Worm (Caenorhabditis elegans) whole organism, late embryonic: ENCODE data around the gene C25F9.5.

Experiments used
- C08G9.2 ChIP-seq: sonication (generic microtip); optimal IDR thresholded peaks from 2 replicates; lab custom pipeline; 2016; ENCODE audit warnings: mild to moderate bottlenecking, missing genetic modification characterization, moderate library complexity, missing compliant biosample characterization
- C38D4.7 ChIP-seq: fragments of 200-800 bp; sonication (Bioruptor generic); optimal IDR thresholded peaks from 2 replicates; lab custom pipeline; 2018; ENCODE audit warnings: mild to moderate bottlenecking, missing genetic modification characterization, moderate library complexity, missing compliant biosample characterization
- F13H6.1 ChIP-seq: sonication (generic microtip); optimal IDR thresholded peaks from 2 replicates; lab custom pipeline; 2016; ENCODE audit warnings: missing genetic modification characterization, missing compliant biosample characterization
- K02D7.2 ChIP-seq: sonication (generic microtip); optimal IDR thresholded peaks from 2 replicates; lab custom pipeline; 2017; ENCODE audit warnings: mild to moderate bottlenecking, missing genetic modification characterization, missing compliant biosample characterization
- Y22D7AL.16 ChIP-seq: sonication (generic microtip); optimal IDR thresholded peaks from 2 replicates; lab custom pipeline; 2016; ENCODE audit warnings: missing genetic modification characterization, missing compliant biosample characterization
- ahr-1 ChIP-seq: sonication (generic microtip); optimal IDR thresholded peaks from 2 replicates; lab custom pipeline; 2016; ENCODE audit warnings: missing genetic modification characterization, missing compliant biosample characterization
- ceh-2 ChIP-seq: sonication (generic microtip); optimal IDR thresholded peaks from 2 replicates; lab custom pipeline; 2016; ENCODE audit warnings: missing genotype, missing genetic modification characterization, missing compliant biosample characterization
- ceh-24 ChIP-seq: sonication (generic microtip); optimal IDR thresholded peaks from 2 replicates; lab custom pipeline; 2016; ENCODE audit warnings: mild to moderate bottlenecking, missing genetic modification characterization, missing compliant biosample characterization
- ceh-31 ChIP-seq: sonication (generic microtip); optimal IDR thresholded peaks from 2 replicates; lab custom pipeline; 2016; ENCODE audit warnings: missing genetic modification characterization, missing compliant biosample characterization
- ceh-34 ChIP-seq: sonication (generic microtip); optimal IDR thresholded peaks from 2 replicates; lab custom pipeline; 2016; ENCODE audit warnings: mild to moderate bottlenecking, missing genetic modification characterization, missing compliant biosample characterization
- ceh-48 ChIP-seq: sonication (generic microtip); optimal IDR thresholded peaks from 2 replicates; lab custom pipeline; 2016; ENCODE audit warnings: missing genetic modification characterization, inconsistent platforms, missing compliant biosample characterization
- ceh-9 ChIP-seq: sonication (generic microtip); optimal IDR thresholded peaks from 2 replicates; lab custom pipeline; 2016; ENCODE audit warnings: mild to moderate bottlenecking, missing genetic modification characterization, inconsistent platforms, missing compliant biosample characterization
- dmd-4 ChIP-seq: sonication (generic microtip); optimal IDR thresholded peaks from 2 replicates; lab custom pipeline; 2016; ENCODE audit warnings: borderline replicate concordance, missing genetic modification characterization, missing compliant biosample characterization
- fkh-10 ChIP-seq: fragments of 150-350 bp; optimal IDR thresholded peaks from 2 replicates; lab custom pipeline; 2014; ENCODE audit warnings: missing biosample characterization, missing genetic modification reagents, missing genetic modification characterization
- gmeb-2 ChIP-seq: sonication (generic microtip); optimal IDR thresholded peaks from 2 replicates; lab custom pipeline; 2016; ENCODE audit warnings: missing genetic modification characterization, inconsistent platforms, missing compliant biosample characterization
- hlh-13 ChIP-seq: fragments of 200-800 bp; sonication (Bioruptor generic); optimal IDR thresholded peaks from 2 replicates; lab custom pipeline; 2018; ENCODE audit warnings: mild to moderate bottlenecking, missing genetic modification characterization, missing compliant biosample characterization
- lin-11 ChIP-seq: fragments of 200-800 bp; sonication (Bioruptor generic); optimal IDR thresholded peaks from 2 replicates; lab custom pipeline; 2018; ENCODE audit warnings: mild to moderate bottlenecking, missing genetic modification characterization, missing compliant biosample characterization
- mec-3 ChIP-seq: sonication (generic microtip); optimal IDR thresholded peaks from 2 replicates; lab custom pipeline; 2016; ENCODE audit warnings: borderline replicate concordance, missing genetic modification characterization, missing compliant biosample characterization
- odd-2 ChIP-seq: sonication (generic microtip); optimal IDR thresholded peaks from 2 replicates; lab custom pipeline; 2017; ENCODE audit warnings: antibody characterized with exemption, mild to moderate bottlenecking, missing genetic modification characterization, missing compliant biosample characterization
- pag-3 ChIP-seq: sonication (generic microtip); optimal IDR thresholded peaks from 2 replicates; lab custom pipeline; 2016; ENCODE audit warnings: missing compliant biosample characterization, missing genetic modification characterization, borderline replicate concordance
- pat-9 ChIP-seq: fragments of 200-800 bp; sonication (Bioruptor generic); optimal IDR thresholded peaks from 2 replicates; lab custom pipeline; 2018; ENCODE audit warnings: mild to moderate bottlenecking, missing genetic modification characterization, moderate library complexity, missing compliant biosample characterization
- pros-1 ChIP-seq: fragments of 150-350 bp; optimal IDR thresholded peaks from 2 replicates; lab custom pipeline; 2014; ENCODE audit warnings: missing biosample characterization, missing genetic modification reagents, missing genetic modification characterization
- rnt-1 ChIP-seq: sonication (generic microtip); optimal IDR thresholded peaks from 2 replicates; lab custom pipeline; 2016; ENCODE audit warnings: missing genetic modification characterization, missing compliant biosample characterization
- sox-2 ChIP-seq: fragments of 200-800 bp; sonication (Bioruptor generic); IDR thresholded peaks from 2 replicates; pipeline ENCODE4 v1.3.6; 2022; ENCODE audit warnings: missing genetic modification reagents, missing genetic modification characterization, missing compliant biosample characterization
- sox-4 ChIP-seq: sonication (generic microtip); optimal IDR thresholded peaks from 2 replicates; lab custom pipeline; 2017; ENCODE audit warnings: mild to moderate bottlenecking, missing genetic modification characterization, inconsistent platforms, missing compliant biosample characterization
- syd-9 ChIP-seq: sonication (generic microtip); optimal IDR thresholded peaks from 2 replicates; lab custom pipeline; 2016; ENCODE audit warnings: mild to moderate bottlenecking, missing genetic modification characterization, moderate library complexity, missing compliant biosample characterization
- tbx-2 ChIP-seq: sonication (generic microtip); optimal IDR thresholded peaks from 2 replicates; lab custom pipeline; 2016; ENCODE audit warnings: missing genetic modification characterization, missing compliant biosample characterization
- tbx-7 ChIP-seq: sonication (generic microtip); optimal IDR thresholded peaks from 2 replicates; lab custom pipeline; 2016; ENCODE audit warnings: missing genotype, missing genetic modification characterization, missing compliant biosample characterization
- ttx-3 ChIP-seq: sonication (generic microtip); optimal IDR thresholded peaks from 2 replicates; lab custom pipeline; 2016; ENCODE audit warnings: missing genetic modification reagents, missing genetic modification characterization, missing compliant biosample characterization
- unc-42 ChIP-seq: sonication (generic microtip); optimal IDR thresholded peaks from 2 replicates; lab custom pipeline; 2016; ENCODE audit warnings: missing genotype, missing genetic modification characterization, missing compliant biosample characterization
- unc-86 ChIP-seq: sonication (generic microtip); optimal IDR thresholded peaks from 2 replicates; lab custom pipeline; 2016; ENCODE audit warnings: missing genetic modification characterization, missing compliant biosample characterization
- zip-5 ChIP-seq: sonication (generic microtip); optimal IDR thresholded peaks from 2 replicates; lab custom pipeline; 2016; ENCODE audit warnings: missing genetic modification characterization, missing compliant biosample characterization
- ztf-16 ChIP-seq: sonication (generic microtip); optimal IDR thresholded peaks from 2 replicates; lab custom pipeline; 2017; ENCODE audit warnings: missing genetic modification characterization, missing compliant biosample characterization

Gene C25F9.5

DNA sequence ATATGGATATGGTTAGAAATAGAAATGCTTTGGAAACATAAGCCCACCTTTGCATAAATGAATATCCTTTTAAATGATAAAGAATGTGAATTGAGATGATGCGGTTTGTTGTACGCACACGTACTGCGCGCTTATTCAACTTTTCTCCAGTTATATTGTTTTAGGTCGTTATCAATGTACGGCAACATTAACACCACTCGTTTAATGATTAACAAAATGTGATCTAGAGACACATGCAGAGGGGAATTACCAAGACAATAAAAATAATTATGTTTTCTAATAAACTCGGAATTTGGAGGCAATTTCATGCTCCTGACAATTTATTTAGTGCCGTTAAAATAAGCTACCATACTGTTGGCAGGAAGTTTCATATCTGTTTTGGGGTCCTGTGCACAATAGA, 34.8 kb upstream of the C25F9.5 start, which contains the start of gene M04C3.1:
TSS of gene M04C3.1 (minus strand) at position 164 of the 400 bp plus-strand sequence.
- TF ChIP-seq sox-4: no peak
- no peak for TF ChIP-seq ceh-48 (tag; lab: Kevin White, UChicago)
- no peak for TF ChIP-seq ceh-24 (tag; lab: Kevin White, UChicago)
- no peak for TF ChIP-seq ahr-1
- no peak for TF ChIP-seq Y22D7AL.16 (tag; lab: Kevin White, UChicago)
- TF ChIP-seq F13H6.1 (tag; lab: Kevin White, UChicago): no peak
- no peak for TF ChIP-seq ceh-31 (tag; lab: Kevin White, UChicago)
- no peak for TF ChIP-seq pat-9 (tag; lab: Kevin White, UChicago)
- no peak for TF ChIP-seq lin-11
- TF ChIP-seq tbx-7: no peak
- no peak for TF ChIP-seq unc-86 (tag; lab: Kevin White, UChicago)
- no peak for TF ChIP-seq ztf-16
- TF ChIP-seq ceh-34 (tag; lab: Kevin White, UChicago): no peak
- no peak for TF ChIP-seq rnt-1 (tag; lab: Kevin White, UChicago)

DNA sequence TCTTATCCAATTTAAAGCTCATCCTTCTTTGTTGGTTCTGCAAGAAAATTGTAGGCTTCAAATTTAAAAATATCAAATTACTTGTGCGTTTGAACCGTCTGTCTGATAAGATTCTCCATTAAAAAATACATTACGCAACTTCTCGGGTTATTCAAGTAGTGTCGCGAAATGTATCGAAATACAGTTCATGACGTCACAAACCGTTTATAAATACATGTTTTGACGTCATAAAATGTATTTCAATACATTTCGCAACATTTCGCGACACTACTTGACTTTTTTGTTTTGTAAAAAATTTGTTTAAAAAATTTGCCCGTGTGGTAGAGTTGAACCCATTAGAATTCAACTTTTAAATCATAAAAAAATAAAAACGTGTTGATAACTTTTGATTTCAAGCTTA, 32.9 kb upstream of the C25F9.5 start:
- TF ChIP-seq tbx-7 (no peak), fkh-10 (GFP tag; lab: Kevin White, UChicago) (no peak), K02D7.2 (no peak), ceh-9 (tag; lab: Kevin White, UChicago) (no peak), pat-9 (tag; lab: Kevin White, UChicago) (no peak), unc-42 (tag; lab: Kevin White, UChicago) (no peak), pros-1 (tag; lab: Kevin White, UChicago) (no peak)

DNA sequence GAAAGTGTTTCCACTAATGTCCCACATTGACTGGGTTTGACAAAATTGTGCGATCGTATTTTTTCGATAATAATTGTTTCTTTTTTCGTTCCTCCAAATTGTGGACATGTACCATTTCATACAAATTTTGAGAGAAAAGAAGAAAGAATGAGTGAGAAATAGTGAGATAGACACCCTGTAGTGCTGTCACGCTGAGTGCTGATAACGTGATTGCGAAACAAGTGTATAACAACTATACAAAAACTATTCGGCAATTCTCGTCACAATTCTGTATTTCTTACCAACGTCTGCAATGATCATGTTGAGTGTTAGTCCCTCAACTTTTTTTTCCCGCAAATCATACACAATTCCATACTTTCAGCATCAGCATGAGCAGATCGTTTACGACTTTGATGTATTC, 25.6 kb upstream of the C25F9.5 start, which contains the start of gene C25F9.14:
TSS of gene C25F9.14 (plus strand) at position 178 of the 400 bp plus-strand sequence.
- TF ChIP-seq odd-2 (no peak), mec-3 (tag; lab: Kevin White, UChicago) (no peak), sox-4 (no peak), ceh-34 (tag; lab: Kevin White, UChicago) (no peak)

DNA sequence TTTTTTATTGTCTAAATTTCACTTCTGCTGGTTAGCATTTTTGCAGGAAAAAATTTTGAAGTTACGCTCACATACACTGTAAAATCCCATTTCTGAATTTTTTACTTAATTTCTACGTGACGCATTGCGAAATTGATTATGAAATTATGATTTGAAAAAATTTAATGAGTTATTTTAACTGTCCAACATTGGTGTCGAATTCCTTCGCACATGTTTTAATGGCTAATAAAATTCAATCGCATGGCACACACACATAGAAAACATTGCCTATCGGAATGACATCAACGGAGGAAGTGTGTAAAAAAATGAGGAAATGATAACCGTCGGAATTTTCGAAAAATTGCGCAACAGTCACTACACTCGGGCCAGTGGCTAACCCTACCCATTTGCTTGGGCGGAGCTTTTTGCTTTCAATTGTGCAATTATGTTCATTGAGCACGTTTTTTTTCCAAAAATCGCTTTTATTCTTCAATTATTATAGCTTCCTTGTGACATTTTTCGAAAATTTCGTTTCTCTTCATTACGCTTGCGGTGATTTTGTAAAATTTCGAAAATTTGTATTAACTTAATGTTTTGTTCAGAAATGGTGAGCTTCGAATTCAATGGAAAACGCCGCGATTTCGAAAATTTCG, 23.3 kb upstream of the C25F9.5 start, which contains the start of gene C25F9.16:
TSS of gene C25F9.16 (plus strand) at position 582 of the 632 bp plus-strand sequence.
- no peak for TF ChIP-seq zip-5

DNA sequence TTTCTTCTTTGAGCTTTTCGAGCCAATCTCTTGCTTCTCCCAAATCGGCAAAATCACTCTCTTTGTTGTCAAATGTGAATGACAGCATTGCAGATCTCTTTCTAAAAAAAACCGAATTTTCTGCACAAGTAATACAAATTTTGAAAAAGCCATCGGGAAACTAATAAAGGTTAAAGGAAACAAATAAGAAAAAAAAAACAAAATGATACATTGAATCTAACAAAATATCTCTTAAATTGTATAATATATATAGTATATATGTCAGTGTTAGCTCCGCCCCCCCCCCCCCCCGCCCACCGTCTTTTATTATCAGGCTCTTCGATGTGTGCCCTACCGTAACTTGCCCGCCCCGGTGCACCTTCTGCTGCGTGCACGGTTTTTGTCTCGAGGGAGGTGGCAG, 22.3 kb upstream of the C25F9.5 start, which contains the start of gene C25F9.11:
TSS of gene C25F9.11 (minus strand) at position 101 of the 400 bp plus-strand sequence.
- TF ChIP-seq ceh-24 (tag; lab: Kevin White, UChicago) (no peak), sox-2 (GFP tag; lab: Robert Waterston, UW) (no peak), pag-3 (tag; lab: Kevin White, UChicago) (no peak), dmd-4 (tag; lab: Kevin White, UChicago) (no peak), syd-9 (tag; lab: Kevin White, UChicago) (no peak), ceh-2 (tag; lab: Kevin White, UChicago) (no peak), rnt-1 (tag; lab: Kevin White, UChicago) (no peak), ttx-3 (tag; lab: Kevin White, UChicago) (no peak), fkh-10 (GFP tag; lab: Kevin White, UChicago) (no peak), C38D4.7 (GFP tag; lab: Kevin White, UChicago) (no peak), hlh-13 (GFP tag; lab: Kevin White, UChicago) (no peak), gmeb-2 (tag; lab: Kevin White, UChicago) (no peak), C08G9.2 (tag; lab: Kevin White, UChicago) (no peak), tbx-2 (tag; lab: Kevin White, UChicago) (no peak), tbx-7 (no peak), ahr-1 (no peak)
